Worm (Caenorhabditis elegans): ENCODE results near the gene xnd-1.

DNA sequence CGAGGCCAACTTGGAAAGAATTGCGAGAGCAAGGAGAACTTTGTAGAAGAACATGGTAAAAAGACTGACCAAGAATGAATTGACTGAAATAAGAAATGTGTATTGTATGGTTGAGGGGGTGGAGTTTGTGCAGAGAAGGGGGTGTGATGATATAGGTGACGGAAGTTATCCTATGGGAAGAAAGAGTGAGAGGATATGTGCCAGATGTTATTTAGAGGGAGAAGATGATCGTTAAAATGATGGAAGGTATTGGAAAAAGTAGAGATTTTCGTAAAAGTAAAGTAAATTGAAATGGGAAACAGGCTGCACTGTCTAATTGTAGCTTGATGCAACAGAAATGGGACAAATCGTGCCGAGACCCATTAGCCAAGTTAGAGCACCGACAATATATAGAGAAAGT lies 52.7 kb downstream of the xnd-1 start, which contains the start of gene sdz-21:
- no peak for TF ChIP-seq F39B2.1 (GFP tag; IDR thresholded peaks at IDR 0.05)
- no peak for TF ChIP-seq snpc-1.1 (tag; optimal IDR thresholded peaks at IDR 0.05; ENCODE audit: insufficient read depth)
- no peak for TF ChIP-seq unc-62 (GFP tag; optimal IDR thresholded peaks at IDR 0.05)
- no peak for TF ChIP-seq F37B4.10 (GFP tag; IDR thresholded peaks at IDR 0.05)
- TF ChIP-seq ztf-28 (GFP tag; IDR thresholded peaks at IDR 0.05) = no peak
- TF ChIP-seq hmg-1.2 (GFP tag; IDR thresholded peaks at IDR 0.05) = no peak
- no peak for TF ChIP-seq T07F8.4 (tag; optimal IDR thresholded peaks at IDR 0.05)
- TF ChIP-seq mxl-1 (tag; optimal IDR thresholded peaks at IDR 0.05) = no peak
- TF ChIP-seq mcd-1 (GFP tag; IDR thresholded peaks at IDR 0.05) = no peak
- TF ChIP-seq bed-1 (GFP tag; IDR thresholded peaks at IDR 0.05) = no peak
- no peak for TF ChIP-seq cebp-1 (GFP tag; IDR thresholded peaks at IDR 0.05)
- no peak for TF ChIP-seq cebp-1 (tag; optimal IDR thresholded peaks at IDR 0.05)
